Fruit fly (Drosophila melanogaster) whole organism, wandering third instar larva: ENCODE results near the gene CG17378.
A peak's percentile ranks its signal among the peaks of the same experiment; 100 is the strongest.

Experiments
- CG32264 ChIP-seq: fragments of 200-800 bp; sonication (Bioruptor generic); optimal IDR thresholded peaks from 2 replicates; lab custom pipeline; 2016; ENCODE audit warnings: missing biosample characterization, missing genetic modification characterization
- CrebA ChIP-seq: fragments of 200-800 bp; sonication (Bioruptor generic); optimal IDR thresholded peaks from 2 replicates; lab custom pipeline; 2016; ENCODE audit warnings: missing biosample characterization, mild to moderate bottlenecking, missing genetic modification characterization, borderline replicate concordance
- Dfd ChIP-seq: fragments of >200 bp; optimal IDR thresholded peaks from 2 replicates; lab custom pipeline; 2017; ENCODE audit warnings: missing biosample characterization, missing genetic modification characterization
- Dif ChIP-seq: fragments of 200-275, 200-300 bp; sonication (Bioruptor generic); optimal IDR thresholded peaks from 2 replicates; lab custom pipeline; 2018; ENCODE audit warnings: missing biosample characterization, missing genetic modification characterization; ENCODE audit not compliant: partially characterized antibody
- GATAd ChIP-seq: sonication (Bioruptor generic); optimal IDR thresholded peaks from 2 replicates; lab custom pipeline; 2016; ENCODE audit warnings: missing biosample characterization, missing genetic modification characterization
- HLH106 ChIP-seq: fragments of 200-800 bp; optimal IDR thresholded peaks from 3 replicates; lab custom pipeline; 2019; ENCODE audit warnings: missing biosample characterization, mild to moderate bottlenecking, missing genetic modification characterization, moderate library complexity
- Hr78 ChIP-seq: fragments of >200 bp; optimal IDR thresholded peaks from 2 replicates; lab custom pipeline; 2017; ENCODE audit warnings: missing biosample characterization, missing genetic modification characterization
- Hr83 ChIP-seq: fragments of 200-300 bp; sonication (Bioruptor generic); optimal IDR thresholded peaks from 2 replicates; lab custom pipeline; 2016; ENCODE audit warnings: missing biosample characterization, mild to moderate bottlenecking, missing genetic modification characterization, moderate library complexity; ENCODE audit not compliant: poor library complexity, severe bottlenecking
- Mio ChIP-seq: sonication (Bioruptor generic); optimal IDR thresholded peaks from 2 replicates; lab custom pipeline; 2016; ENCODE audit warnings: missing biosample characterization, missing genetic modification characterization
- Myc ChIP-seq: fragments of >200 bp; optimal IDR thresholded peaks from 2 replicates; lab custom pipeline; 2017
- N ChIP-seq: fragments of >200 bp; optimal IDR thresholded peaks from 2 replicates; lab custom pipeline; 2018; ENCODE audit warnings: missing biosample characterization, missing external identifiers, missing genetic modification characterization
- OdsH ChIP-seq: fragments of 200-800 bp; sonication (Bioruptor generic); optimal IDR thresholded peaks from 2 replicates; lab custom pipeline; 2016; ENCODE audit warnings: missing biosample characterization, mild to moderate bottlenecking, missing genetic modification characterization
- Rel ChIP-seq, 2 experiments: fragments of 200-800 bp; sonication (Bioruptor generic) in 1 of 2; optimal IDR thresholded peaks; 2 replicates in 1 of 2; 3 replicates in 1 of 2; lab custom pipeline; 2016 to 2019; ENCODE audit warnings: mild to moderate bottlenecking in 2 of 2, missing biosample characterization in 2 of 2, missing genetic modification characterization in 2 of 2, moderate library complexity in 1 of 2
- Sp1 ChIP-seq: fragments of 200-800 bp; sonication (Bioruptor generic); optimal IDR thresholded peaks from 3 replicates; lab custom pipeline; 2019; ENCODE audit warnings: missing biosample characterization, mild to moderate bottlenecking, missing genetic modification characterization, moderate library complexity
- Vsx2 ChIP-seq: fragments of 200-300, 225-300 bp; sonication (Bioruptor generic); optimal IDR thresholded peaks from 2 replicates; lab custom pipeline; 2018; ENCODE audit warnings: missing biosample characterization, missing genetic modification characterization; ENCODE audit not compliant: partially characterized antibody
- br ChIP-seq: fragments of 200-800 bp; sonication (Bioruptor generic); optimal IDR thresholded peaks from 2 replicates; lab custom pipeline; 2016; ENCODE audit warnings: missing biosample characterization, missing genetic modification characterization
- brk ChIP-seq: fragments of 200-800 bp; sonication (Bioruptor generic); optimal IDR thresholded peaks from 2 replicates; lab custom pipeline; 2016; ENCODE audit warnings: missing biosample characterization, mild to moderate bottlenecking, missing genetic modification characterization
- dl ChIP-seq, 2 experiments: fragments of 175-275, 200-275 bp in 1 of 2; fragments of 200-275 bp in 1 of 2; sonication (Bioruptor generic); optimal IDR thresholded peaks; lab custom pipeline; 2018; ENCODE audit warnings: mild to moderate bottlenecking in 2 of 2, missing biosample characterization in 2 of 2, missing genetic modification characterization in 2 of 2, moderate library complexity in 2 of 2; ENCODE audit not compliant: partially characterized antibody in 2 of 2, insufficient read depth in 1 of 2
- dsf ChIP-seq: sonication (Bioruptor generic); optimal IDR thresholded peaks from 2 replicates; lab custom pipeline; 2016; ENCODE audit warnings: missing biosample characterization, missing genetic modification characterization, borderline replicate concordance
- ey ChIP-seq: fragments of 200-800 bp; sonication (Bioruptor generic); optimal IDR thresholded peaks from 2 replicates; lab custom pipeline; 2016; ENCODE audit warnings: missing biosample characterization, missing genetic modification characterization
- foxo ChIP-seq, 2 experiments: fragments of 200-800 bp; sonication (Bioruptor generic); optimal IDR thresholded peaks; 2 replicates in 1 of 2; 3 replicates in 1 of 2; lab custom pipeline; 2016 to 2017; ENCODE audit warnings: missing biosample characterization in 2 of 2, missing genetic modification characterization in 2 of 2
- fru ChIP-seq: fragments of 200-800 bp; sonication (Bioruptor generic); optimal IDR thresholded peaks from 3 replicates; lab custom pipeline; 2016; ENCODE audit warnings: missing biosample characterization, mild to moderate bottlenecking, missing genetic modification characterization
- lola ChIP-seq: fragments of >200 bp; optimal IDR thresholded peaks from 2 replicates; lab custom pipeline; 2017; ENCODE audit warnings: missing biosample characterization, missing genetic modification characterization
- pan ChIP-seq: fragments of >200 bp; optimal IDR thresholded peaks from 2 replicates; lab custom pipeline; 2017
- psq ChIP-seq: fragments of 200-800 bp; sonication (Bioruptor generic); optimal IDR thresholded peaks from 3 replicates; lab custom pipeline; 2017; ENCODE audit warnings: missing biosample characterization, mild to moderate bottlenecking, missing genetic modification characterization, moderate library complexity
- sv ChIP-seq: fragments of 200-800 bp; sonication (Bioruptor generic); optimal IDR thresholded peaks from 3 replicates; lab custom pipeline; 2016; ENCODE audit warnings: missing biosample characterization, missing genetic modification characterization
- usp ChIP-seq: fragments of >200 bp; optimal IDR thresholded peaks from 2 replicates; lab custom pipeline; 2017; ENCODE audit warnings: missing biosample characterization, missing genetic modification characterization

Gene CG17378

dm6 chr2L:6797408-6797807 lies 23.6 kb downstream of the CG17378 start (continued):
- TF ChIP-seq Hr78 (GFP tag; lab: Kevin White, UChicago): no peak
- peak; percentile 85 for TF ChIP-seq Myc
- no peak for TF ChIP-seq foxo (GFP tag; optimal IDR thresholded peaks at IDR 0.05; lab: Kevin White, UChicago)
- TF ChIP-seq Mio (GFP tag; lab: Kevin White, UChicago): no peak

- TF ChIP-seq Dif (GFP tag; lab: Kevin White, UChicago) (no peak), N (GFP tag; lab: Kevin White, UChicago) (no peak), Sp1 (GFP tag; lab: Kevin White, UChicago) (no peak), CrebA (no peak), pan (no peak), Dfd (GFP tag; lab: Kevin White, UChicago) (no peak), usp (no peak), psq (GFP tag; lab: Kevin White, UChicago) (no peak), dsf (no peak), dl (GFP tag; optimal IDR thresholded peaks at IDR 0.05; lab: Kevin White, UChicago; ENCODE audit: insufficient read depth in 1 of 2, partially characterized antibody in 2 of 2) (no peak), Hr83 (GFP tag; lab: Kevin White, UChicago) (no peak), Hr78 (GFP tag; lab: Kevin White, UChicago) (no peak), foxo (GFP tag; optimal IDR thresholded peaks at IDR 0.05; lab: Kevin White, UChicago) (no peak), sv (no peak), br (GFP tag; lab: Kevin White, UChicago) (no peak), fru (GFP tag; lab: Kevin White, UChicago) (no peak), brk (GFP tag; lab: Kevin White, UChicago) (no peak), ey (GFP tag; lab: Kevin White, UChicago) (no peak), lola (GFP tag; lab: Kevin White, UChicago) (no peak), Rel (GFP tag; optimal IDR thresholded peaks at IDR 0.05; lab: Kevin White, UChicago) (no peak), Rel (tag; optimal IDR thresholded peaks at IDR 0.05; lab: Kevin White, UChicago) (no peak)
Measured at dm6 chr2L:6798762-6799246, 25.0 kb downstream of the CG17378 start, which contains the start of the genes nrv2 and CG43610. nrv2 (minus strand) TSS chr2L:6798862. CG43610 (plus strand) TSS chr2L:6799196.

- no peak for TF ChIP-seq br (GFP tag; lab: Kevin White, UChicago)
Measured at dm6 chr2L:6799551-6799950, 25.7 kb downstream of the CG17378 start.

DNA sequence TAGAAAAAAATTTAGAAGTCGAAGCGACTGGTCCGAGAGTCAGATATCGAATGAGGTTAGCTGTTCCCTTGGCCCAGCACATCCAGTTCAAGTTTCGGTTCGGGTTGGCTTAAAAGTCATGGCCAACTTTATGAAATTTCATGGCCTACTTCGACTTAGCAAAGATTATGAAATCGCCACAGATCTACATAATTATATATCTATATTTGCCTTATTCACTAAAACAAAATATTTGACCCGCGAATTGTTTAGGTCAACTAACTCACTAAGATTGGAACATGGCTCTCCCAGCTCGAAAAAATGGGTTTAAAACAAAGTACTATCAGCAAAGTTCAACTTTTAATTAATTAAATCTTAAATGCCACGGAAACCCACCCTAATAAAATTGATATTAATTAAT lies 27.0 kb downstream of the CG17378 start, which contains the start of gene CG17376:
Gene CG17376, minus strand, starts transcription at position 101 of the 400 bp plus-strand sequence.
- TF ChIP-seq Myc: no peak
- no peak for TF ChIP-seq HLH106
- TF ChIP-seq N (GFP tag; lab: Kevin White, UChicago): no peak
- TF ChIP-seq lola (GFP tag; lab: Kevin White, UChicago): no peak

DNA sequence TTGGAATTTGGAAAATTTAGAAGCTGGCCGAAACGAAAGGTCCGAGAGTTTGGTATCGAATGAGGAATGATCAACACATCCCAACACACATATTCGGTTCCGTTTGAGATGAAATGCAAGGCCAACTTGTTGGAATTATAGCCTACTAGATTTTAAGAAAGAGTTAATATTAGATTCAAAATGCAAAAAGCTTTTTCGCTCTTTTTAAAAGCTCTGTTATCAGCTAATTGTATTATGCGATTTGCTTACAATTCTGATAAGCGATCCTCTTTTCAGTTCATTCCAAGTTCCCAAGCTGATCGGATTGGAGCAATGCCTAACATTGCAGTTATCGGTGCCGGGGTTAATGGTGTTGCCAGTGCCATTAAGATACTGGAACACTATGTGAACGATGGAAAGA lies 28.9 kb downstream of the CG17378 start, which contains the start of the genes CG17377 and Daao2:
Gene CG17377, minus strand, starts transcription at position 101 of the 400 bp plus-strand sequence.
Gene Daao2, plus strand, starts transcription at position 272 of the 400 bp plus-strand sequence.
- no peak for TF ChIP-seq Mio (GFP tag; lab: Kevin White, UChicago)
- no peak for TF ChIP-seq pan
- no peak for TF ChIP-seq Dfd (GFP tag; lab: Kevin White, UChicago)

dm6 chr2L:6805783-6806182 lies 31.9 kb downstream of the CG17378 start, which contains the start of gene CG17375:
CG17375 (minus strand) TSS chr2L:6805792.
- TF ChIP-seq CG32264 (no peak), Myc (peak; percentile 82)

- no peak for TF ChIP-seq Myc
- no peak for TF ChIP-seq lola (GFP tag; lab: Kevin White, UChicago)
- no peak for TF ChIP-seq GATAd (GFP tag; lab: Kevin White, UChicago)
- TF ChIP-seq Vsx2 (GFP tag; lab: Kevin White, UChicago): peak; percentile 60
- no peak for TF ChIP-seq Hr83 (GFP tag; lab: Kevin White, UChicago)
- peak; percentile 98 for TF ChIP-seq Dfd (GFP tag; lab: Kevin White, UChicago)
- no peak for TF ChIP-seq OdsH
- TF ChIP-seq brk (GFP tag; lab: Kevin White, UChicago): no peak
Measured at dm6 chr2L:6817493-6817892, 43.7 kb downstream of the CG17378 start.
